Worm (Caenorhabditis elegans) whole organism, midembryonic: ENCODE measurements around the gene pmp-4.

Experiments used
- klf-2 ChIP-seq: fragments of 200-800 bp; sonication (Bioruptor generic); conservative IDR thresholded peaks from 2 replicates; pipeline ENCODE4 v1.3.6; 2022; ENCODE audit warnings: missing genetic modification reagents, missing genetic modification characterization, missing compliant biosample characterization
- med-1 ChIP-seq: sonication (generic microtip); optimal IDR thresholded peaks from 2 replicates; lab custom pipeline; 2017; ENCODE audit warnings: missing genetic modification characterization, mild to moderate bottlenecking, missing compliant biosample characterization, antibody characterized with exemption, missing genetic modification reagents; ENCODE audit not compliant: insufficient read depth

DNA sequence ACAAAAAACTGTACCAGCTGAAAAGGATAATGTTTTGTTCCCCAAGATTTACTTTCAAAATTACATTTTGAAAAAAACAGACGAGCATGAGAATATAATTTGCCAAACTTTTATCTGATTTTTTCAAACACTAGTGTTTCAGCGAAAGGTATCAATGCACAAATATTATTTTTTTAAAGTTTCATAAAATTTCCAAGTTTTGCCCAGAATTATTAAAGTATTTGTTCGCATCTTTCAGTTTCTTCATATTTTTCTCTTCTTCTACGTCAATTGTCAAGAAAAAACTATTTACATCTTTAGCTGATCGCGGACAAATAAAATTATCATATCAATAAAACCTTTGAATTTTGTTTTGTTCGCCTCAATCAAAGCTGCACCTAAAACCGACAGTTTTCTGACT, 31.6 kb upstream of the pmp-4 start, which contains the start of gene C06A12.8:
- no peak for TF ChIP-seq klf-2
- TF ChIP-seq med-1 (GFP tag; lab: Kevin White, UChicago), result no peak
